Worm (Caenorhabditis elegans) whole organism, midembryonic: ENCODE data around the gene gmap-1.

Experiments
- T22C8.4 ChIP-seq: fragments of 200-800 bp; sonication (Bioruptor generic); IDR thresholded peaks from 2 replicates; pipeline ENCODE4 v1.3.6; 2022; ENCODE audit warnings: missing genetic modification characterization, missing compliant biosample characterization
- cog-1 ChIP-seq: sonication (generic microtip); optimal IDR thresholded peaks from 2 replicates; lab custom pipeline; 2016; ENCODE audit warnings: missing genetic modification characterization, missing compliant biosample characterization
- ztf-23 ChIP-seq: fragments of 200-800 bp; sonication (Bioruptor generic); IDR thresholded peaks from 2 replicates; pipeline ENCODE4 v1.3.6; 2022; ENCODE audit warnings: missing genetic modification reagents, missing genetic modification characterization, missing compliant biosample characterization

DNA sequence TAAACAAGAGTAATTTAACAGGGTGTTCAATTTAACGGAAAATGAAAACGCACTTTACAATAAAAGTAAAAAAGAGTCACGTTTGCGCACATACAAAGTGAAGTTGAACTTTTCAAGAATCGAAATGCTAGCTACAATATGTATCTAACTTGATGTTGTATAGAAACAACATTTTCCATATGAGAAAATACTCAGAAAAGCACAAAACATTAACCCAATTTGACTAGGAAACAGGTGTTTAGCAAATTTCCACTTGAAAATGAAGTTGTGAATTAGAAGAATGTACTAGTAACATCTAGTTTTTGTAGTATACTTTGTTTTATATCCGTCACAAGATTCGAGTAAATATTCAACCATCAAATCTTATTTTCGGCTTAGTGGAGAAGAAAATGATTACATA lies 49.9 kb downstream of the gmap-1 start, which contains the start of gene gpc-1:
- TF ChIP-seq cog-1 (tag; lab: Kevin White, UChicago), result no peak
- no peak for TF ChIP-seq ztf-23 (GFP tag; lab: Robert Waterston, UW)
- TF ChIP-seq T22C8.4, result no peak
